Worm (Caenorhabditis elegans) whole organism, midembryonic: Measurements from ENCODE around the gene Y73B3B.1.

Experiments
- cog-1 ChIP-seq: sonication (generic microtip); optimal IDR thresholded peaks from 2 replicates; lab custom pipeline; 2016; ENCODE audit warnings: missing genetic modification characterization, missing compliant biosample characterization
- ztf-23 ChIP-seq: fragments of 200-800 bp; sonication (Bioruptor generic); IDR thresholded peaks from 2 replicates; pipeline ENCODE4 v1.3.6; 2022; ENCODE audit warnings: missing genetic modification reagents, missing genetic modification characterization, missing compliant biosample characterization
- ztf-29 ChIP-seq: fragments of 200-800 bp; sonication (Bioruptor generic); IDR thresholded peaks from 2 replicates; pipeline ENCODE4 v1.3.6; 2022; ENCODE audit warnings: missing genetic modification reagents, missing genetic modification characterization, missing compliant biosample characterization

DNA sequence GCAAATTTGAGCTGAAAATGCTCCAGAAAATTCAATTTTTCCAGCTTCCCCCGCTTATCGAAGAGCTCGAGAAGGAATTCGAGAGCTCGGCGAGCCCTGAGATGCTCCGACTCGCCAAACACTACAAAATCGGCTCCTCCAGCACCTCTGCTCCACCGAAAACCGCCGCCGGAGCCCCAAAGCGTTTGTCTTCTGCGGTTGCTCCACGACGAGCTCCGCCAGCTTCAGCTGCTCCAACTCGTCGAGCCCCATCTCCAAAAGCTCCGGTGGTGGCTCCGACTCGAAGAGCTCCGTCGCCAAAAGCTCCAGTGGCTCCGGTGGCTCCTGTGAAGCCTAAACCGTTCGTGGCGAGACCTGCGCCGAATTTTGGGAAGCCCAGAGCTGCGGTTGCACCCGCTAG is 14.6 kb downstream of the Y73B3B.1 start:
- TF ChIP-seq ztf-29 (GFP tag; lab: Robert Waterston, UW): no peak
- no peak for TF ChIP-seq ztf-23 (GFP tag; lab: Robert Waterston, UW)
- no peak for TF ChIP-seq cog-1 (tag; lab: Kevin White, UChicago)
